Fruit fly (Drosophila melanogaster): ENCODE data around the gene CG44838.

CG44838 gene

dm6 chr3L:9460775-9461491 is at the start of gene CG44838, which contains the start of gene CG3434:
Gene CG44838, plus strand, starts transcription at chr3L:9461050.
Gene CG3434, minus strand, starts transcription at chr3L:9460799.
- TF ChIP-seq fd96Ca (GFP tag; IDR thresholded peaks at IDR 0.05) = peak; percentile 75; the same call in 2 of the 3 replicates
- peak; percentile 39; the same call in 1 of the 2 replicates for TF ChIP-seq rn (GFP tag; IDR thresholded peaks at IDR 0.05)
- peak; percentile 68 for TF ChIP-seq CG15710 (tag; optimal IDR thresholded peaks at IDR 0.05)
- TF ChIP-seq CG4496 (GFP tag; IDR thresholded peaks at IDR 0.05) = peak; percentile 71
- no peak for TF ChIP-seq gl (tag; optimal IDR thresholded peaks at IDR 0.05)
- peak; percentile 74 for TF ChIP-seq Pif1B (GFP tag; optimal IDR thresholded peaks at IDR 0.05)
- TF ChIP-seq CG12605 (GFP tag; IDR thresholded peaks at IDR 0.05) = no peak
- TF ChIP-seq Pif1A (GFP tag; optimal IDR thresholded peaks at IDR 0.05) = peak; percentile 70
- TF ChIP-seq CG32121 (GFP tag; IDR thresholded peaks at IDR 0.05) = peak; percentile 73
- TF ChIP-seq CG8301 (tag; optimal IDR thresholded peaks at IDR 0.05) = peak; percentile 50
- peak; percentile 47 for TF ChIP-seq Ets98B (GFP tag; IDR thresholded peaks at IDR 0.05)
- peak; percentile 54 for TF ChIP-seq CG9948 (tag; optimal IDR thresholded peaks at IDR 0.05)
- TF ChIP-seq Snoo (tag; optimal IDR thresholded peaks at IDR 0.05) = peak; percentile 73
- peak; percentile 54 for TF ChIP-seq CG34367 (tag; optimal IDR thresholded peaks at IDR 0.05)
- TF ChIP-seq CG10348 (GFP tag; IDR thresholded peaks at IDR 0.05) = no peak
- no peak for TF ChIP-seq D1 (tag; optimal IDR thresholded peaks at IDR 0.05)
- peak; percentile 66 for TF ChIP-seq CG8159 (tag; optimal IDR thresholded peaks at IDR 0.05)
- TF ChIP-seq EcR (GFP tag; optimal IDR thresholded peaks at IDR 0.05) = peak; percentile 75
- peak; percentile 63 for TF ChIP-seq CG14655 (GFP tag; optimal IDR thresholded peaks at IDR 0.05)
- peak; percentile 57 for TF ChIP-seq CG17806 (tag; optimal IDR thresholded peaks at IDR 0.05)
- TF ChIP-seq CG13204 (GFP tag; optimal IDR thresholded peaks at IDR 0.05) = peak; percentile 37

dm6 chr3L:9417288-9417687 is 43.6 kb upstream of the CG44838 start, which contains the start of gene CG3982:
Gene CG3982, minus strand, starts transcription at chr3L:9417388.
- TF ChIP-seq Snoo (tag; optimal IDR thresholded peaks at IDR 0.05) (no peak), fd96Ca (GFP tag; IDR thresholded peaks at IDR 0.05) (no peak), CG15710 (tag; optimal IDR thresholded peaks at IDR 0.05) (no peak), CG8159 (tag; optimal IDR thresholded peaks at IDR 0.05) (no peak), CG34367 (tag; optimal IDR thresholded peaks at IDR 0.05) (no peak), CG9948 (tag; optimal IDR thresholded peaks at IDR 0.05) (no peak)

dm6 chr3L:9419328-9419727 is 41.5 kb upstream of the CG44838 start:
- TF ChIP-seq CG15710 (tag; optimal IDR thresholded peaks at IDR 0.05) = peak; percentile 40
- no peak for TF ChIP-seq gl (tag; optimal IDR thresholded peaks at IDR 0.05)
- TF ChIP-seq CG8159 (tag; optimal IDR thresholded peaks at IDR 0.05) = peak; percentile 47
- no peak for TF ChIP-seq CG13204 (GFP tag; optimal IDR thresholded peaks at IDR 0.05)
- TF ChIP-seq rn (GFP tag; IDR thresholded peaks at IDR 0.05) = peak; percentile 60
- peak; percentile 62 for TF ChIP-seq CG12605 (GFP tag; IDR thresholded peaks at IDR 0.05)
- TF ChIP-seq Pif1A (GFP tag; optimal IDR thresholded peaks at IDR 0.05) = peak; percentile 61
- TF ChIP-seq CG9948 (tag; optimal IDR thresholded peaks at IDR 0.05) = peak; percentile 45
- peak; percentile 21 for TF ChIP-seq Snoo (tag; optimal IDR thresholded peaks at IDR 0.05)
- TF ChIP-seq CG34367 (tag; optimal IDR thresholded peaks at IDR 0.05) = peak; percentile 21
- TF ChIP-seq CG8301 (tag; optimal IDR thresholded peaks at IDR 0.05) = peak; percentile 53
- TF ChIP-seq D1 (tag; optimal IDR thresholded peaks at IDR 0.05) = no peak
- TF ChIP-seq EcR (GFP tag; optimal IDR thresholded peaks at IDR 0.05) = no peak
- TF ChIP-seq Pif1B (GFP tag; optimal IDR thresholded peaks at IDR 0.05) = peak; percentile 5
- TF ChIP-seq CG17806 (tag; optimal IDR thresholded peaks at IDR 0.05) = peak; percentile 64
- TF ChIP-seq CG4496 (GFP tag; IDR thresholded peaks at IDR 0.05) = peak; percentile 85
- TF ChIP-seq CG14655 (GFP tag; optimal IDR thresholded peaks at IDR 0.05) = peak; percentile 36
- peak; percentile 90 for TF ChIP-seq CG32121 (GFP tag; IDR thresholded peaks at IDR 0.05)
- no peak for TF ChIP-seq CG10348 (GFP tag; IDR thresholded peaks at IDR 0.05)
- peak; percentile 85 for TF ChIP-seq Ets98B (GFP tag; IDR thresholded peaks at IDR 0.05)
- peak; percentile 89 for TF ChIP-seq fd96Ca (GFP tag; IDR thresholded peaks at IDR 0.05)

- peak; percentile 74 for TF ChIP-seq rn (GFP tag; IDR thresholded peaks at IDR 0.05)
- TF ChIP-seq CG34367 (tag; optimal IDR thresholded peaks at IDR 0.05) = peak; percentile 95
- TF ChIP-seq CG15710 (tag; optimal IDR thresholded peaks at IDR 0.05) = peak; percentile 97
- TF ChIP-seq CG10348 (GFP tag; IDR thresholded peaks at IDR 0.05) = peak; percentile 80
- peak; percentile 96 for TF ChIP-seq CG32121 (GFP tag; IDR thresholded peaks at IDR 0.05)
- TF ChIP-seq CG14655 (GFP tag; optimal IDR thresholded peaks at IDR 0.05) = peak; percentile 92
- peak; percentile 93 for TF ChIP-seq CG12605 (GFP tag; IDR thresholded peaks at IDR 0.05)
- TF ChIP-seq CG8159 (tag; optimal IDR thresholded peaks at IDR 0.05) = peak; percentile 97
- peak; percentile 93 for TF ChIP-seq CG8301 (tag; optimal IDR thresholded peaks at IDR 0.05)
- peak; percentile 96 for TF ChIP-seq Ets98B (GFP tag; IDR thresholded peaks at IDR 0.05)
- TF ChIP-seq Snoo (tag; optimal IDR thresholded peaks at IDR 0.05) = peak; percentile 94
- TF ChIP-seq Pif1B (GFP tag; optimal IDR thresholded peaks at IDR 0.05) = peak; percentile 96
- peak; percentile 91 for TF ChIP-seq EcR (GFP tag; optimal IDR thresholded peaks at IDR 0.05)
- TF ChIP-seq CG17806 (tag; optimal IDR thresholded peaks at IDR 0.05) = peak; percentile 95
- TF ChIP-seq fd96Ca (GFP tag; IDR thresholded peaks at IDR 0.05) = peak; percentile 92
- TF ChIP-seq Pif1A (GFP tag; optimal IDR thresholded peaks at IDR 0.05) = peak; percentile 94
- peak; percentile 91 for TF ChIP-seq gl (tag; optimal IDR thresholded peaks at IDR 0.05)
- peak; percentile 96 for TF ChIP-seq D1 (tag; optimal IDR thresholded peaks at IDR 0.05)
- peak; percentile 93 for TF ChIP-seq CG9948 (tag; optimal IDR thresholded peaks at IDR 0.05)
- TF ChIP-seq CG13204 (GFP tag; optimal IDR thresholded peaks at IDR 0.05) = peak; percentile 86
- TF ChIP-seq CG4496 (GFP tag; IDR thresholded peaks at IDR 0.05) = peak; percentile 95
Measured at dm6 chr3L:9420054-9420818, 40.6 kb upstream of the CG44838 start.

- TF ChIP-seq gl (tag; optimal IDR thresholded peaks at IDR 0.05) (no peak), EcR (GFP tag; optimal IDR thresholded peaks at IDR 0.05) (no peak), CG13204 (GFP tag; optimal IDR thresholded peaks at IDR 0.05) (no peak), CG32121 (GFP tag; IDR thresholded peaks at IDR 0.05) (no peak), CG34367 (tag; optimal IDR thresholded peaks at IDR 0.05) (no peak), Pif1B (GFP tag; optimal IDR thresholded peaks at IDR 0.05) (no peak), CG4496 (GFP tag; IDR thresholded peaks at IDR 0.05) (no peak), CG9948 (tag; optimal IDR thresholded peaks at IDR 0.05) (no peak), CG14655 (GFP tag; optimal IDR thresholded peaks at IDR 0.05) (no peak), D1 (tag; optimal IDR thresholded peaks at IDR 0.05) (no peak), CG10348 (GFP tag; IDR thresholded peaks at IDR 0.05) (no peak), Pif1A (GFP tag; optimal IDR thresholded peaks at IDR 0.05) (no peak), CG12605 (GFP tag; IDR thresholded peaks at IDR 0.05) (no peak)
Measured at dm6 chr3L:9420819-9421130, 40.1 kb upstream of the CG44838 start.
